Fruit fly (Drosophila melanogaster) whole organism, wandering third instar larva: ENCODE results near the gene Ir62a.

Experiments
- Abd-B ChIP-seq: fragments of >200 bp; optimal IDR thresholded peaks from 2 replicates; lab custom pipeline; 2017; ENCODE audit warnings: missing biosample characterization, missing genetic modification characterization
- CG32264 ChIP-seq: fragments of 200-800 bp; sonication (Bioruptor generic); optimal IDR thresholded peaks from 2 replicates; lab custom pipeline; 2016; ENCODE audit warnings: missing biosample characterization, missing genetic modification characterization
- CG9705 ChIP-seq: fragments of 200-800 bp; sonication (Bioruptor generic); optimal IDR thresholded peaks from 2 replicates; lab custom pipeline; 2018; ENCODE audit warnings: missing biosample characterization, mild to moderate bottlenecking, missing genetic modification characterization
- CrebA ChIP-seq: fragments of 200-800 bp; sonication (Bioruptor generic); optimal IDR thresholded peaks from 2 replicates; lab custom pipeline; 2016; ENCODE audit warnings: missing biosample characterization, mild to moderate bottlenecking, missing genetic modification characterization, borderline replicate concordance
- Dif ChIP-seq: fragments of 200-275, 200-300 bp; sonication (Bioruptor generic); optimal IDR thresholded peaks from 2 replicates; lab custom pipeline; 2018; ENCODE audit warnings: missing biosample characterization, missing genetic modification characterization; ENCODE audit not compliant: partially characterized antibody
- GATAd ChIP-seq: sonication (Bioruptor generic); optimal IDR thresholded peaks from 2 replicates; lab custom pipeline; 2016; ENCODE audit warnings: missing biosample characterization, missing genetic modification characterization
- HLH106 ChIP-seq: fragments of 200-800 bp; optimal IDR thresholded peaks from 3 replicates; lab custom pipeline; 2019; ENCODE audit warnings: missing biosample characterization, mild to moderate bottlenecking, missing genetic modification characterization, moderate library complexity
- Hnf4 ChIP-seq: fragments of 200-800 bp; sonication (Bioruptor generic); optimal IDR thresholded peaks from 2 replicates; lab custom pipeline; 2016; ENCODE audit warnings: missing biosample characterization, mild to moderate bottlenecking, missing genetic modification characterization
- Mio ChIP-seq: sonication (Bioruptor generic); optimal IDR thresholded peaks from 2 replicates; lab custom pipeline; 2016; ENCODE audit warnings: missing biosample characterization, missing genetic modification characterization
- Myc ChIP-seq: fragments of >200 bp; optimal IDR thresholded peaks from 2 replicates; lab custom pipeline; 2017
- N ChIP-seq: fragments of >200 bp; optimal IDR thresholded peaks from 2 replicates; lab custom pipeline; 2018; ENCODE audit warnings: missing biosample characterization, missing external identifiers, missing genetic modification characterization
- Rel ChIP-seq, 2 experiments: fragments of 200-800 bp; sonication (Bioruptor generic) in 1 of 2; optimal IDR thresholded peaks; 2 replicates in 1 of 2; 3 replicates in 1 of 2; lab custom pipeline; 2016 to 2019; ENCODE audit warnings: mild to moderate bottlenecking in 2 of 2, missing biosample characterization in 2 of 2, missing genetic modification characterization in 2 of 2, moderate library complexity in 1 of 2
- Vsx2 ChIP-seq: fragments of 200-300, 225-300 bp; sonication (Bioruptor generic); optimal IDR thresholded peaks from 2 replicates; lab custom pipeline; 2018; ENCODE audit warnings: missing biosample characterization, missing genetic modification characterization; ENCODE audit not compliant: partially characterized antibody
- br ChIP-seq: fragments of 200-800 bp; sonication (Bioruptor generic); optimal IDR thresholded peaks from 2 replicates; lab custom pipeline; 2016; ENCODE audit warnings: missing biosample characterization, missing genetic modification characterization
- brk ChIP-seq: fragments of 200-800 bp; sonication (Bioruptor generic); optimal IDR thresholded peaks from 2 replicates; lab custom pipeline; 2016; ENCODE audit warnings: missing biosample characterization, mild to moderate bottlenecking, missing genetic modification characterization
- dl ChIP-seq, 2 experiments: fragments of 175-275, 200-275 bp in 1 of 2; fragments of 200-275 bp in 1 of 2; sonication (Bioruptor generic); optimal IDR thresholded peaks; lab custom pipeline; 2018; ENCODE audit warnings: mild to moderate bottlenecking in 2 of 2, missing biosample characterization in 2 of 2, missing genetic modification characterization in 2 of 2, moderate library complexity in 2 of 2; ENCODE audit not compliant: partially characterized antibody in 2 of 2, insufficient read depth in 1 of 2
- dmrt93B ChIP-seq: fragments of 200-800 bp; sonication (Bioruptor generic); optimal IDR thresholded peaks from 2 replicates; lab custom pipeline; 2018; ENCODE audit warnings: missing biosample characterization, mild to moderate bottlenecking, missing genetic modification characterization
- dsf ChIP-seq: sonication (Bioruptor generic); optimal IDR thresholded peaks from 2 replicates; lab custom pipeline; 2016; ENCODE audit warnings: missing biosample characterization, missing genetic modification characterization, borderline replicate concordance
- ey ChIP-seq: fragments of 200-800 bp; sonication (Bioruptor generic); optimal IDR thresholded peaks from 2 replicates; lab custom pipeline; 2016; ENCODE audit warnings: missing biosample characterization, missing genetic modification characterization
- fru ChIP-seq: fragments of 200-800 bp; sonication (Bioruptor generic); optimal IDR thresholded peaks from 3 replicates; lab custom pipeline; 2016; ENCODE audit warnings: missing biosample characterization, mild to moderate bottlenecking, missing genetic modification characterization
- h ChIP-seq: fragments of 200-800 bp; sonication (Bioruptor generic); optimal IDR thresholded peaks from 3 replicates; lab custom pipeline; 2016; ENCODE audit warnings: missing biosample characterization, mild to moderate bottlenecking, missing genetic modification characterization
- jim ChIP-seq: fragments of 175-275, 200-325 bp; sonication (Bioruptor generic); optimal IDR thresholded peaks from 2 replicates; lab custom pipeline; 2016; ENCODE audit warnings: missing biosample characterization, mild to moderate bottlenecking, missing genetic modification characterization
- lola ChIP-seq: fragments of >200 bp; optimal IDR thresholded peaks from 2 replicates; lab custom pipeline; 2017; ENCODE audit warnings: missing biosample characterization, missing genetic modification characterization
- pan ChIP-seq: fragments of >200 bp; optimal IDR thresholded peaks from 2 replicates; lab custom pipeline; 2017
- psq ChIP-seq: fragments of 200-800 bp; sonication (Bioruptor generic); optimal IDR thresholded peaks from 3 replicates; lab custom pipeline; 2017; ENCODE audit warnings: missing biosample characterization, mild to moderate bottlenecking, missing genetic modification characterization, moderate library complexity
- rgr ChIP-seq: fragments of 200-800 bp; sonication (Bioruptor generic); optimal IDR thresholded peaks from 3 replicates; lab custom pipeline; 2016; ENCODE audit warnings: missing biosample characterization, mild to moderate bottlenecking, missing genetic modification characterization
- sv ChIP-seq: fragments of 200-800 bp; sonication (Bioruptor generic); optimal IDR thresholded peaks from 3 replicates; lab custom pipeline; 2016; ENCODE audit warnings: missing biosample characterization, missing genetic modification characterization
- tai ChIP-seq: sonication (Bioruptor generic); optimal IDR thresholded peaks from 2 replicates; lab custom pipeline; 2016; ENCODE audit warnings: missing biosample characterization, missing genetic modification characterization
- usp ChIP-seq: fragments of >200 bp; optimal IDR thresholded peaks from 2 replicates; lab custom pipeline; 2017; ENCODE audit warnings: missing biosample characterization, missing genetic modification characterization
- woc ChIP-seq: sonication (Bioruptor generic); optimal IDR thresholded peaks from 2 replicates; lab custom pipeline; 2016; ENCODE audit warnings: missing biosample characterization, mild to moderate bottlenecking, missing genetic modification characterization

The Ir62a gene

DNA sequence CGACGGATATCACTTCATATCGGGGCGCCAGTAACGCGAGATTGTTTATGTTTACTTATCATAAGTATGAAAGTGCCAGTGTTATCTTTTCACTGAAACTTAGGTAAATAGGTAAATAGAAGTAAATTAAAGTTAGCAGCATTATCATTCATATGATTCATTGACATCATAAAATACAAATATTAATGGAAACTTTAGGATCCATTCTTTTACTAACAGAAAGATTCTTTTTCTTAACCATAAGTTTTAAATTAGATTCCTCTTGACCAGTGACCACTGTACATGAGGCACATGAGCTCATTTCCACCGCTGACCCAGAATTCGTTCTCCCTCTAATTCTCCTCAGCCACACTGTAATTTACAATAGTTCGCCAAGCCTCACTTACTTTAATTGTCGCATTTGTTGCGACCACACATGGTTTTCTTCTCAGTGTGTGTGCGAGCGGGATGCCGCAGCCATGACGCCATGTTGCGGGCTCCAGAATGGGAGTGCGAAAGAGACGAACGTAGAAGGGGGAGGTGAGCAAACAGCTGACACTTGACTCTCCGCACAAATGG, 47.4 kb upstream of the Ir62a start:
- TF ChIP-seq Vsx2 (no peak), fru (no peak), woc (GFP tag; lab: Kevin White, UChicago) (no peak), CG9705 (GFP tag; lab: Kevin White, UChicago) (no peak), ey (GFP tag; lab: Kevin White, UChicago) (no peak), HLH106 (no peak), N (no peak), brk (GFP tag; lab: Kevin White, UChicago) (no peak), dmrt93B (GFP tag; lab: Kevin White, UChicago) (no peak), Mio (GFP tag; lab: Kevin White, UChicago) (no peak), lola (no peak), br (GFP tag; lab: Kevin White, UChicago) (no peak), CG32264 (GFP tag; lab: Kevin White, UChicago) (no peak), h (GFP tag; lab: Kevin White, UChicago) (no peak), dl (GFP tag; optimal IDR thresholded peaks at IDR 0.05; lab: Kevin White, UChicago; ENCODE audit: insufficient read depth in 1 of 2, partially characterized antibody in 2 of 2) (no peak), pan (no peak), Rel (GFP tag; optimal IDR thresholded peaks at IDR 0.05; lab: Kevin White, UChicago) (no peak), Rel (tag; optimal IDR thresholded peaks at IDR 0.05; lab: Kevin White, UChicago) (no peak)

DNA sequence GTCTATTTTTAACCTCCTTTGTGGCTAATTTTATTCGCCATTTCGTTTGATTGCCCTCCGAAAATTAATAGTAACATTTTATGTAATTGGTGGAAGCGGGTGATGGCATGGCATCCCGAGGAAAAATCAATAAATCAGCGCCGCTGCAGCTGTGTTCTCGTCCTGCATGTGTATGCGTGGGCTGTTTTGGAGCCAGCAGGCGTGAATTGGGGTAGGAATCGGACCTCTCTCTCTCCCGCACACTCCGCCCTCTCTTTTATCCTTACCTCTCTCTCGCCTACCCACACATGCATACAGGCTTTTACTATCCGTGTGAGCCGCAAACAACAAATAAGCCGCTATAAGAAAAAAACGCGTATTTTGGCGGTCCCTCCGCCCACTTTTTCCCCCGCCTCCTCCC, 46.3 kb upstream of the Ir62a start:
- TF ChIP-seq Rel (GFP tag; optimal IDR thresholded peaks at IDR 0.05; lab: Kevin White, UChicago) (no peak), Rel (tag; optimal IDR thresholded peaks at IDR 0.05; lab: Kevin White, UChicago) (no peak), br (GFP tag; lab: Kevin White, UChicago) (no peak), pan (no peak), psq (GFP tag; lab: Kevin White, UChicago) (peak; percentile 21)

DNA sequence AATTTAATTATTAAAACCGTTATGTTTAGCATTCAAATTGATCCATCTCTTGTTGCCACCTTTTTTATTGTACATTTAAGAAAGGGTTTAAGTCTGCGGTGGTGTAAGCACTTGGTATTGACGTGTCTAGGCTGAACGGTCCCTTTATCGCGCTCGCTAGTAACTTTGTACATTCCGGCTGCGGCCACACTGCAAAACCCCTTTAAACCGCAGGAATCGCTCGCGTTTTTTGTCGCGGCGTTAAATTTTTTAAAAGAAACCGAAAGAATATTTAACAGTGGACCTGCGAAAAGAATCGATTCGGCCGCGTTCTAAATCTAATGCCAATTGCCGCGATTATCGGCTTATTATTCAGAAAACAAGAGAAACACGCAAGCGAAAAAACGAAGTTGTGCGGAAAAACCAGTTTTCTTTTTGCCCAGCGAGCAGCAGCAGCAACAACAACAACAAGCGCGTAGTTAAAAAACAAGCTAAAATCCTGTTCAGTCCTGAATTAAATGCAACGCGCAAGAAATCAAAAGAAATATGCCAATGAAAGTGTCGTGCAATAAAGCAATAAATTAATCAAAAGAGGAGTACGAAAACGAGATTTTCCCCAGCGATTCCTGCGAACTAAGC, 45.5 kb upstream of the Ir62a start, which contains the start of gene CG13917:
TSS of gene CG13917 (plus strand) at position 211 of the 618 bp plus-strand sequence.
- TF ChIP-seq jim (no peak), dsf (GFP tag; lab: Kevin White, UChicago) (no peak), Abd-B (GFP tag; lab: Kevin White, UChicago) (no peak), Mio (GFP tag; lab: Kevin White, UChicago) (no peak), usp (GFP tag; lab: Kevin White, UChicago) (no peak), Myc (lab: Kevin White, UChicago) (peak; percentile 32), h (GFP tag; lab: Kevin White, UChicago) (peak; percentile 13), rgr (GFP tag; lab: Kevin White, UChicago) (no peak), Rel (GFP tag; optimal IDR thresholded peaks at IDR 0.05; lab: Kevin White, UChicago) (no peak), Rel (tag; optimal IDR thresholded peaks at IDR 0.05; lab: Kevin White, UChicago) (peak; percentile 76), sv (GFP tag; lab: Kevin White, UChicago) (no peak)

DNA sequence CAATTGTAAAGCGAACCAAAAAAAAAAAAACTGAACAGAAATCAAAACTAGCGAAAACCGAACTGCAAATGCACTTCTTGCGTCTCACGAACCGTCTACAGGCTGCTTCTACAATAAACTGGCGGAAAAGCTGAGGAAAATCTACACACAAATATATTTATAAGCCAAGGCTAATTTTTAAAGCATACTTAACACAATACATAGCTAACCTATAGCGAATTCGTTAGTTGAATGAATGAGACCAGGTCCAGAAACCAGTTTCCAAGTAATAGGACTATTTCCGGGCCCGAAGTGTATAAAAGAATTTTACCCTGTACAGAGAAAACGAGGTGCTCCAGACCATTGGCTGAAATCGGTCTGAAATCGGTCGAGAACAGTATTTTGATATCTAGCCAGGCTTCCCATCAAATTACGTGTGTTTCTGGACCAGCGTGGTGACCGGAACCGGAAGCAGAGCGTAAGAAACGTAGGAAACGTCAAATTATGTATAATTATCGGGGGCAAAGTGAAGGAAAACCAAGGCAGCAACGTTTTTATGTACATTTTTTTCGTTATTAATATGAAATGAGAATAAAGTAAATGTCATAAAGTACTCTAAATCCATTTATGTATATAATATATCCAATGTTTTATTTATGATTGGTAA, 44.8 kb upstream of the Ir62a start:
- TF ChIP-seq HLH106 (no peak), N (no peak), jim (no peak), pan (no peak), CrebA (GFP tag; lab: Kevin White, UChicago) (no peak), GATAd (GFP tag; lab: Kevin White, UChicago) (no peak), Dif (GFP tag; lab: Kevin White, UChicago) (no peak), tai (no peak), br (GFP tag; lab: Kevin White, UChicago) (no peak), dl (GFP tag; optimal IDR thresholded peaks at IDR 0.05; lab: Kevin White, UChicago; ENCODE audit: insufficient read depth in 1 of 2, partially characterized antibody in 2 of 2) (no peak), Mio (GFP tag; lab: Kevin White, UChicago) (no peak), usp (GFP tag; lab: Kevin White, UChicago) (no peak), psq (GFP tag; lab: Kevin White, UChicago) (no peak), Vsx2 (no peak), Hnf4 (GFP tag; lab: Kevin White, UChicago) (no peak), h (GFP tag; lab: Kevin White, UChicago) (no peak), dmrt93B (GFP tag; lab: Kevin White, UChicago) (no peak)
